Fruit fly (Drosophila melanogaster): ENCODE results near the gene CG13689.

DNA sequence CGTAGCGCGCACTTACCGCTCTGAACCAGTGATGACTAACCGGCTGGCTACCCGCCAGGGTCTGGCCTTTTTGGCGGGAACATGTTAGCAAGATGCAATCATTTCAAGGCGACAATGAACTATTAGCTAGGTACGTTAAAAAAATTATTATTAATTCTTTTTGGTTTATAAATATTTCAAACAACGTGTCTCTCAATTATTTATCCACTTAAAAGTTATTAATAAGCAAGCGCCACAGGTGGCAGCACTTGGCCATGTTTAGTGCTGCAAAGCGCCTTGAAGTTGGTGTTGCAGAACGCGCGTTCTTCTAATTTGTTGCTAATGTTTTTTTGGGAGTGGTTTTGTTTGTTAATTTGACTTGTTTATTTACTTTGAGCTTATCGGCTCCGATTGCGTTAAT is 28.4 kb upstream of the CG13689 start, which contains the start of the genes Ipk2 and cold:
- TF ChIP-seq psq (optimal IDR thresholded peaks at IDR 0.05) (no peak), h (optimal IDR thresholded peaks at IDR 0.05) (no peak), Sin3A (optimal IDR thresholded peaks at IDR 0.05) (no peak)
